Worm (Caenorhabditis elegans) whole organism, young adult: ENCODE data around the gene Y69E1A.4.

Experiments
- T26A5.8 ChIP-seq: sonication (generic microtip); optimal IDR thresholded peaks from 2 replicates; lab custom pipeline; 2016; ENCODE audit warnings: missing genetic modification characterization, missing compliant biosample characterization
- nfya-1 ChIP-seq: sonication (generic microtip); optimal IDR thresholded peaks from 2 replicates; lab custom pipeline; 2017; ENCODE audit warnings: antibody characterized with exemption, missing compliant biosample characterization, missing genetic modification characterization, borderline replicate concordance; ENCODE audit not compliant: insufficient read depth
- pha-4 ChIP-seq: fragments of 150-350 bp; sonication (generic microtip); optimal IDR thresholded peaks from 2 replicates; lab custom pipeline; 2014; ENCODE audit warnings: missing biosample characterization, missing genetic modification reagents, missing genetic modification characterization
- unc-62 ChIP-seq: fragments of 150-350 bp; optimal IDR thresholded peaks from 2 replicates; lab custom pipeline; 2014; ENCODE audit warnings: missing biosample characterization, missing genetic modification reagents, missing genetic modification characterization
- ztf-25 ChIP-seq: fragments of 200-800 bp; sonication (Bioruptor generic); IDR thresholded peaks from 2 replicates; pipeline ENCODE4 v1.3.6; 2022; ENCODE audit warnings: missing genetic modification reagents, missing genetic modification characterization, missing compliant biosample characterization

- TF ChIP-seq unc-62 (GFP tag; lab: Kevin White, UChicago) = no peak
- no peak for TF ChIP-seq pha-4 (tag; lab: Kevin White, UChicago)
- no peak for TF ChIP-seq T26A5.8 (tag; lab: Kevin White, UChicago)
- TF ChIP-seq nfya-1 = no peak
- TF ChIP-seq ztf-25 = no peak
Measured at ce11 chrIV:10990699-10991098, 35.6 kb downstream of the Y69E1A.4 start, which contains the start of gene F13H10.5.
